Worm (Caenorhabditis elegans) whole organism, L4/young adult: ENCODE results near the gene fkh-4.

ENCODE experiments used
- dao-5 ChIP-seq: sonication (generic microtip); optimal IDR thresholded peaks from 2 replicates; lab custom pipeline; 2016; ENCODE audit warnings: missing genotype, missing genetic modification characterization, moderate library complexity, missing compliant biosample characterization
- him-1 ChIP-seq: sonication (generic microtip); optimal IDR thresholded peaks from 2 replicates; lab custom pipeline; 2016; ENCODE audit warnings: missing genotype, missing genetic modification reagents, missing genetic modification characterization, missing compliant biosample characterization

ce11 chrX:13417479-13417878 is 11.2 kb downstream of the fkh-4 start:
- no peak for TF ChIP-seq dao-5 (tag; lab: Kevin White, UChicago)
- no peak for TF ChIP-seq him-1 (tag; lab: Kevin White, UChicago)
